Worm (Caenorhabditis elegans) whole organism, late embryonic: ENCODE data around the gene Y46G5A.38.

Source experiments
- C08G9.2 ChIP-seq: sonication (generic microtip); optimal IDR thresholded peaks from 2 replicates; lab custom pipeline; 2016; ENCODE audit warnings: mild to moderate bottlenecking, missing genetic modification characterization, moderate library complexity, missing compliant biosample characterization
- C38D4.7 ChIP-seq: fragments of 200-800 bp; sonication (Bioruptor generic); optimal IDR thresholded peaks from 2 replicates; lab custom pipeline; 2018; ENCODE audit warnings: mild to moderate bottlenecking, missing genetic modification characterization, moderate library complexity, missing compliant biosample characterization
- K02D7.2 ChIP-seq: sonication (generic microtip); optimal IDR thresholded peaks from 2 replicates; lab custom pipeline; 2017; ENCODE audit warnings: mild to moderate bottlenecking, missing genetic modification characterization, missing compliant biosample characterization
- K09A11.1 ChIP-seq: sonication (generic microtip); optimal IDR thresholded peaks from 2 replicates; lab custom pipeline; 2017; ENCODE audit warnings: antibody characterized with exemption, mild to moderate bottlenecking, missing genetic modification characterization, missing compliant biosample characterization; ENCODE audit not compliant: insufficient read depth
- T23F11.4 ChIP-seq: fragments of 200-800 bp; sonication (Bioruptor generic); optimal IDR thresholded peaks from 2 replicates; lab custom pipeline; 2018; ENCODE audit warnings: mild to moderate bottlenecking, missing genetic modification characterization, missing compliant biosample characterization
- Y22D7AL.16 ChIP-seq: sonication (generic microtip); optimal IDR thresholded peaks from 2 replicates; lab custom pipeline; 2016; ENCODE audit warnings: missing genetic modification characterization, missing compliant biosample characterization
- ceh-2 ChIP-seq: sonication (generic microtip); optimal IDR thresholded peaks from 2 replicates; lab custom pipeline; 2016; ENCODE audit warnings: missing genotype, missing genetic modification characterization, missing compliant biosample characterization
- ceh-24 ChIP-seq: sonication (generic microtip); optimal IDR thresholded peaks from 2 replicates; lab custom pipeline; 2016; ENCODE audit warnings: mild to moderate bottlenecking, missing genetic modification characterization, missing compliant biosample characterization
- ceh-34 ChIP-seq: sonication (generic microtip); optimal IDR thresholded peaks from 2 replicates; lab custom pipeline; 2016; ENCODE audit warnings: mild to moderate bottlenecking, missing genetic modification characterization, missing compliant biosample characterization
- ceh-45 ChIP-seq: fragments of 200-800 bp; sonication (Bioruptor generic); IDR thresholded peaks from 2 replicates; pipeline ENCODE4 v1.3.6; 2022; ENCODE audit warnings: missing genetic modification reagents, missing genetic modification characterization, missing compliant biosample characterization
- ceh-9 ChIP-seq: sonication (generic microtip); optimal IDR thresholded peaks from 2 replicates; lab custom pipeline; 2016; ENCODE audit warnings: mild to moderate bottlenecking, missing genetic modification characterization, inconsistent platforms, missing compliant biosample characterization
- elt-2 ChIP-seq: sonication (generic microtip); optimal IDR thresholded peaks from 2 replicates; lab custom pipeline; 2016; ENCODE audit warnings: missing genetic modification reagents, missing genetic modification characterization, missing compliant biosample characterization
- ets-4 ChIP-seq: sonication (generic microtip); optimal IDR thresholded peaks from 2 replicates; lab custom pipeline; 2016; ENCODE audit warnings: missing genetic modification characterization, missing compliant biosample characterization
- fax-1 ChIP-seq: sonication (generic microtip); optimal IDR thresholded peaks from 2 replicates; lab custom pipeline; 2016; ENCODE audit warnings: missing genotype, missing genetic modification characterization, missing compliant biosample characterization
- fkh-10 ChIP-seq: fragments of 150-350 bp; optimal IDR thresholded peaks from 2 replicates; lab custom pipeline; 2014; ENCODE audit warnings: missing biosample characterization, missing genetic modification reagents, missing genetic modification characterization
- gmeb-2 ChIP-seq: sonication (generic microtip); optimal IDR thresholded peaks from 2 replicates; lab custom pipeline; 2016; ENCODE audit warnings: missing genetic modification characterization, inconsistent platforms, missing compliant biosample characterization
- hlh-15 ChIP-seq: sonication (generic microtip); optimal IDR thresholded peaks from 2 replicates; lab custom pipeline; 2016; ENCODE audit warnings: missing genetic modification characterization, missing compliant biosample characterization
- madf-2 ChIP-seq: sonication (generic microtip); optimal IDR thresholded peaks from 2 replicates; lab custom pipeline; 2017; ENCODE audit warnings: missing genetic modification characterization, missing compliant biosample characterization
- nfya-1 ChIP-seq: sonication (generic microtip); optimal IDR thresholded peaks from 2 replicates; lab custom pipeline; 2017; ENCODE audit warnings: missing genetic modification characterization, mild to moderate bottlenecking, missing compliant biosample characterization, antibody characterized with exemption, moderate library complexity
- nhr-11 ChIP-seq: fragments of 150-350 bp; optimal IDR thresholded peaks from 2 replicates; lab custom pipeline; 2014; ENCODE audit warnings: missing biosample characterization, missing genetic modification characterization
- nhr-232 ChIP-seq: sonication (generic microtip); optimal IDR thresholded peaks from 2 replicates; lab custom pipeline; 2016; ENCODE audit warnings: missing genetic modification characterization, missing compliant biosample characterization
- npax-4 ChIP-seq: sonication (generic microtip); optimal IDR thresholded peaks from 2 replicates; lab custom pipeline; 2016; ENCODE audit warnings: missing genetic modification characterization, missing compliant biosample characterization
- odd-2 ChIP-seq: sonication (generic microtip); optimal IDR thresholded peaks from 2 replicates; lab custom pipeline; 2017; ENCODE audit warnings: antibody characterized with exemption, mild to moderate bottlenecking, missing genetic modification characterization, missing compliant biosample characterization
- pag-3 ChIP-seq: sonication (generic microtip); optimal IDR thresholded peaks from 2 replicates; lab custom pipeline; 2016; ENCODE audit warnings: missing compliant biosample characterization, missing genetic modification characterization, borderline replicate concordance
- pat-9 ChIP-seq: fragments of 200-800 bp; sonication (Bioruptor generic); optimal IDR thresholded peaks from 2 replicates; lab custom pipeline; 2018; ENCODE audit warnings: mild to moderate bottlenecking, missing genetic modification characterization, moderate library complexity, missing compliant biosample characterization
- pax-1 ChIP-seq: fragments of 150-350 bp; optimal IDR thresholded peaks from 2 replicates; lab custom pipeline; 2014; ENCODE audit warnings: missing biosample characterization, missing genetic modification characterization
- pha-2 ChIP-seq: sonication (generic microtip); optimal IDR thresholded peaks from 2 replicates; lab custom pipeline; 2017; ENCODE audit warnings: mild to moderate bottlenecking, missing genetic modification characterization, missing compliant biosample characterization
- ref-2 ChIP-seq: sonication (generic microtip); optimal IDR thresholded peaks from 2 replicates; lab custom pipeline; 2016; ENCODE audit warnings: missing genetic modification characterization, missing compliant biosample characterization
- rnt-1 ChIP-seq: sonication (generic microtip); optimal IDR thresholded peaks from 2 replicates; lab custom pipeline; 2016; ENCODE audit warnings: missing genetic modification characterization, missing compliant biosample characterization
- sox-2 ChIP-seq: fragments of 200-800 bp; sonication (Bioruptor generic); IDR thresholded peaks from 2 replicates; pipeline ENCODE4 v1.3.6; 2022; ENCODE audit warnings: missing genetic modification reagents, missing genetic modification characterization, missing compliant biosample characterization
- sox-4 ChIP-seq: sonication (generic microtip); optimal IDR thresholded peaks from 2 replicates; lab custom pipeline; 2017; ENCODE audit warnings: mild to moderate bottlenecking, missing genetic modification characterization, inconsistent platforms, missing compliant biosample characterization
- tbx-7 ChIP-seq: sonication (generic microtip); optimal IDR thresholded peaks from 2 replicates; lab custom pipeline; 2016; ENCODE audit warnings: missing genotype, missing genetic modification characterization, missing compliant biosample characterization
- ttx-3 ChIP-seq: sonication (generic microtip); optimal IDR thresholded peaks from 2 replicates; lab custom pipeline; 2016; ENCODE audit warnings: missing genetic modification reagents, missing genetic modification characterization, missing compliant biosample characterization
- unc-3 ChIP-seq, 2 experiments: fragments of 200-800 bp in 1 of 2; sonication (Bioruptor generic) in 1 of 2; sonication (generic microtip) in 1 of 2; conservative IDR thresholded peaks in 1 of 2; optimal IDR thresholded peaks in 1 of 2; 2 replicates each; pipeline versions ENCODE4 v1.3.6 to Lab custom; 2016 to 2022; ENCODE audit warnings: missing compliant biosample characterization in 2 of 2, missing genetic modification characterization in 2 of 2, missing genetic modification reagents in 1 of 2
- unc-55 ChIP-seq: sonication (generic microtip); optimal IDR thresholded peaks from 2 replicates; lab custom pipeline; 2017; ENCODE audit warnings: missing biosample characterization, missing genetic modification reagents, missing genetic modification characterization
- unc-86 ChIP-seq: sonication (generic microtip); optimal IDR thresholded peaks from 2 replicates; lab custom pipeline; 2016; ENCODE audit warnings: missing genetic modification characterization, missing compliant biosample characterization
- ztf-16 ChIP-seq: sonication (generic microtip); optimal IDR thresholded peaks from 2 replicates; lab custom pipeline; 2017; ENCODE audit warnings: missing genetic modification characterization, missing compliant biosample characterization

The Y46G5A.38 gene

ce11 chrII:12830347-12830746 lies 3.5 kb downstream of the Y46G5A.38 start, which contains the start of gene bcmo-1:
Gene bcmo-1, plus strand, starts transcription at chrII:12830676.
- TF ChIP-seq Y22D7AL.16 (tag; lab: Kevin White, UChicago) (no peak), ets-4 (tag; lab: Kevin White, UChicago) (no peak), elt-2 (tag; lab: Kevin White, UChicago) (no peak), npax-4 (tag; lab: Kevin White, UChicago) (no peak), odd-2 (tag; lab: Kevin White, UChicago) (no peak), hlh-15 (tag; lab: Kevin White, UChicago) (no peak), ceh-2 (tag; lab: Kevin White, UChicago) (no peak), pha-2 (tag; lab: Kevin White, UChicago) (no peak), ceh-45 (GFP tag; lab: Robert Waterston, UW) (no peak), K09A11.1 (tag; lab: Kevin White, UChicago) (no peak), C38D4.7 (GFP tag; lab: Kevin White, UChicago) (no peak), fkh-10 (no peak), rnt-1 (tag; lab: Kevin White, UChicago) (no peak), ttx-3 (no peak), nhr-11 (tag; lab: Kevin White, UChicago) (no peak), fax-1 (tag; lab: Kevin White, UChicago) (no peak), T23F11.4 (no peak), sox-2 (GFP tag; lab: Robert Waterston, UW) (no peak), sox-4 (no peak), gmeb-2 (tag; lab: Kevin White, UChicago) (no peak)

ce11 chrII:12840057-12840456 lies 13.2 kb downstream of the Y46G5A.38 start, which contains the start of gene lgc-35:
Gene lgc-35, minus strand, starts transcription at chrII:12840157.
- TF ChIP-seq madf-2 (tag; lab: Kevin White, UChicago) (no peak), ceh-9 (no peak), elt-2 (tag; lab: Kevin White, UChicago) (no peak), ztf-16 (tag; lab: Kevin White, UChicago) (no peak), ceh-24 (tag; lab: Kevin White, UChicago) (no peak), K02D7.2 (tag; lab: Kevin White, UChicago) (no peak), ets-4 (tag; lab: Kevin White, UChicago) (no peak), tbx-7 (no peak), sox-4 (no peak), unc-55 (no peak), gmeb-2 (tag; lab: Kevin White, UChicago) (no peak)

- TF ChIP-seq unc-86 (no peak), pha-2 (tag; lab: Kevin White, UChicago) (no peak), pat-9 (tag; lab: Kevin White, UChicago) (no peak), ref-2 (tag; lab: Kevin White, UChicago) (no peak), nhr-232 (tag; lab: Kevin White, UChicago) (no peak), K09A11.1 (tag; lab: Kevin White, UChicago) (no peak), ceh-34 (tag; lab: Kevin White, UChicago) (no peak), pag-3 (tag; lab: Kevin White, UChicago) (no peak), ceh-2 (tag; lab: Kevin White, UChicago) (no peak), nfya-1 (no peak), hlh-15 (tag; lab: Kevin White, UChicago) (no peak), C38D4.7 (GFP tag; lab: Kevin White, UChicago) (no peak), T23F11.4 (no peak), unc-3 (GFP tag; conservative IDR thresholded peaks at IDR 0.05; lab: Robert Waterston, UW) (no peak), unc-3 (tag; optimal IDR thresholded peaks at IDR 0.05; lab: Kevin White, UChicago) (no peak), C08G9.2 (no peak), pax-1 (no peak)
Observed at ce11 chrII:12847736-12848135, 20.9 kb downstream of the Y46G5A.38 start, which contains the start of gene pes-10. Gene pes-10, minus strand, starts transcription at chrII:12847836.
